Worm (Caenorhabditis elegans) whole organism, early embryonic: ENCODE measurements around the gene pkhm-2.

ENCODE experiments used
- ama-1 ChIP-seq: fragments of 150-350 bp; optimal IDR thresholded peaks from 2 replicates; lab custom pipeline; 2014
- ets-7 ChIP-seq: sonication (generic microtip); optimal IDR thresholded peaks from 2 replicates; lab custom pipeline; 2016; ENCODE audit warnings: missing genotype, missing genetic modification characterization, missing compliant biosample characterization
- flt-1 ChIP-seq: fragments of 200-800 bp; sonication (Bioruptor generic); IDR thresholded peaks from 2 replicates; pipeline ENCODE4 v1.3.6; 2022; ENCODE audit warnings: missing genetic modification characterization, missing compliant biosample characterization
- pes-1 ChIP-seq: fragments of 200-800 bp; sonication (Bioruptor generic); IDR thresholded peaks from 2 replicates; pipeline ENCODE4 v1.3.6; 2022; ENCODE audit warnings: missing genetic modification reagents, missing genetic modification characterization, missing compliant biosample characterization

DNA sequence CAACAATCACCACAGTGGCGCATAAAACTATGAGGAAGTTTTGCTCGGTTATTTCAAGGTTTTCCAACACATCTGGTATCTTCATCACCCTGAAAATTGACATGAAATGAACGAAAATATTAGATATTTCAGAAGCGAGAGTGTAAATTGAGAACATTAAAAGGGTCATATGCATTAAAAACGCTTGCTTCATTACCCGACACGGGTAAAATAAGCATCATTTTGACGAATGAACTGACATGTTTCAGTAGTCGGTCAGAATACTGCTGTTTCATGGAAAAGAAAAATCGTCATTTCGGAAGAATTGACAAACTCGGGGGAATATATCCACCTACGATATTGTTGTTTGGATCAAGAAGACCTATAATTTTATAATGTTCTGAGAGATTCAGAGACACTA, 17.8 kb upstream of the pkhm-2 start, which contains the start of gene snt-7:
- TF ChIP-seq ama-1 (lab: Kevin White, UChicago) (no peak), pes-1 (GFP tag; lab: Robert Waterston, UW) (no peak), ets-7 (tag; lab: Kevin White, UChicago) (no peak), flt-1 (GFP tag; lab: Robert Waterston, UW) (no peak)
